Fruit fly (Drosophila melanogaster) whole organism, pupa: ENCODE results near the gene CG43901.

Experiments
- CG17806 ChIP-seq: fragments of 200-800 bp; sonication (Bioruptor generic); optimal IDR thresholded peaks from 2 replicates; lab custom pipeline; 2018; ENCODE audit warnings: missing biosample characterization, mild to moderate bottlenecking, missing genetic modification characterization, moderate library complexity
- D1 ChIP-seq: fragments of 200-800 bp; sonication (Bioruptor generic); optimal IDR thresholded peaks from 2 replicates; lab custom pipeline; 2018; ENCODE audit warnings: missing biosample characterization, mild to moderate bottlenecking, missing genetic modification characterization, moderate library complexity
- fd96Ca ChIP-seq: fragments of 200-800 bp; sonication (Bioruptor generic); IDR thresholded peaks from 3 replicates; pipeline ENCODE4 v1.3.6; 2022; ENCODE audit warnings: missing biosample characterization, missing genetic modification characterization
- rn ChIP-seq: fragments of 200-800 bp; sonication (Bioruptor generic); IDR thresholded peaks from 2 replicates; pipeline ENCODE4 v1.3.6; 2022; ENCODE audit warnings: missing biosample characterization, missing genetic modification characterization

dm6 chrX:10876451-10876850 is 29.1 kb upstream of the CG43901 start:
- TF ChIP-seq CG17806 (tag; lab: Kevin White, UChicago) (no peak), D1 (no peak), fd96Ca (GFP tag; lab: Robert Waterston, UW) (no peak), rn (GFP tag; lab: Robert Waterston, UW) (no peak)
